Worm (Caenorhabditis elegans) whole organism, young adult: Measurements from ENCODE around the gene ugt-2.

Experiments
- pbrm-1 ChIP-seq: fragments of 200-800 bp; sonication (Bioruptor generic); IDR thresholded peaks from 2 replicates; pipeline ENCODE4 v1.3.6; 2022; ENCODE audit warnings: missing genetic modification reagents, missing genetic modification characterization, missing compliant biosample characterization
- pha-4 ChIP-seq: fragments of 150-350 bp; sonication (generic microtip); optimal IDR thresholded peaks from 2 replicates; lab custom pipeline; 2014; ENCODE audit warnings: missing biosample characterization, missing genetic modification reagents, missing genetic modification characterization
- ztf-22 ChIP-seq: fragments of 200-800 bp; sonication (Bioruptor generic); optimal IDR thresholded peaks from 2 replicates; lab custom pipeline; 2018; ENCODE audit warnings: mild to moderate bottlenecking, missing genetic modification characterization, moderate library complexity, missing compliant biosample characterization

DNA sequence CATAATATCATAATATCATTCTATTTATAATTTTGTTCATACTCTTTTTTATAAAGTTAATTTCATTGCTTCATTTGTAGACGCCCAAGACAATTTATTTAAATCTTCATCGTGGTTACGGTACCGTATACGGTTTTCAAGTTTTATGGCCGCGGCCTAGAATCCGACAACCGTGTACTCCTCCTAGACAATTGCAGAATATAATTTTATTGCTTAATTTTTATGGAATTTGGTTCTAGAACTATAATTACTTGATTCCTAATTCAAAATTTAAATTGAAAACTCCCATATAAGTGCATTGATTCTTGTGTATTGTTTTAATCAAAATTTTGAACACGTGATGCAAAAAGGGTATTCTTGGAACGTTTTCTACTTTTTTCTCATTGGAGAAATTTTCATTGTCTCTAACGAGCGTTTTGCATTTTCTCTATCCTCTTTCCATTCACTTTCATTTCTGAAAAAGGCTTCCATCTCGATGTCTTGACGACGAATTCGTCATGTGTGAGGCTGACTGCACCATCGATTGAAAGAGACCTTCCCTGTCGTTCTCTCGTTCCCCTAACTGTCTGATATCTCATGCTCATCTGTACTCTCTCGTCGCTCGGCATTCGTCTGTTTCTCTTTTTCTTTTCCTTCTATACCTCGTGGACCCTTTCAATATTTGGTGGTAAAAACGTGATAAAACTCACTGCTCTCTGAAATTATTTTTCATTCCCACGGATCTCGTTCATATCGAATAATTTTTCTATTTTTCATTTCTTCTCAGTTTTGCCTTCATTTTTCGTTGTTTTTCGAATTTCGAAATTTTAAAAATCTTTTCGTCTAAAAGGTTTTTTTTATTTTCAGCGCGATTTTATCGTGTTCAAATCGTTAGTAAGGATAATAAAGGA lies 42.8 kb downstream of the ugt-2 start, which contains the start of gene pap-1:
- TF ChIP-seq ztf-22 (GFP tag; lab: Kevin White, UChicago): no peak
- no peak for TF ChIP-seq pbrm-1
- no peak for TF ChIP-seq pha-4 (tag; lab: Kevin White, UChicago)
